Worm (Caenorhabditis elegans) whole organism, early embryonic: Measurements from ENCODE around the gene dmd-9.

Experiments
- aly-1 ChIP-seq: sonication (generic microtip); optimal IDR thresholded peaks from 2 replicates; lab custom pipeline; 2016; ENCODE audit warnings: missing genetic modification characterization, missing compliant biosample characterization
- ama-1 ChIP-seq: fragments of 150-350 bp; optimal IDR thresholded peaks from 2 replicates; lab custom pipeline; 2014
- ets-7 ChIP-seq: sonication (generic microtip); optimal IDR thresholded peaks from 2 replicates; lab custom pipeline; 2016; ENCODE audit warnings: missing genotype, missing genetic modification characterization, missing compliant biosample characterization
- scrt-1 ChIP-seq: fragments of 200-800 bp; sonication (Bioruptor generic); IDR thresholded peaks from 2 replicates; pipeline ENCODE4 v1.3.6; 2022; ENCODE audit warnings: missing genetic modification characterization, missing compliant biosample characterization
- sea-1 ChIP-seq: fragments of 200-800 bp; sonication (Bioruptor generic); conservative IDR thresholded peaks from 2 replicates; pipeline ENCODE4 v1.3.6; 2022; ENCODE audit warnings: missing genetic modification characterization, missing compliant biosample characterization

DNA sequence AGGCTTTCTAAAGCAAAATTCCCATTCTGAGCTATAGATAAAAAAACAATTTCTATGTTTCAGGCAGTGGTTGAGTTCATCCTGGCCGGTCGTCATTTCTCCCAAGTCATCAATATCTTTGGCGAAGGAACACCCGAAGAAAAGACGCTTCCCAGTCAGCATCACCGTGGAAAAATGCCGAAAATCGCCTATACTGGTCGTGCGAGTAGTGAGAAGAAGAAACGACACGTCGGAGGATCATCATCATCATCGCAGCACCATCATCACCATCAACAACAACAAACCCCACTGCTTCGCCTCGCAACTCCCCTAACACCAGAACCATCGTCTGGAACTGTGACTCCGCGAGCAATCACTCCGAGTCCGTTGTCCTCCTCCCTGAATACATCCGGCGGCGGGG is 2.8 kb downstream of the dmd-9 start:
- TF ChIP-seq ets-7 (tag; lab: Kevin White, UChicago) = no peak
- TF ChIP-seq ama-1 (lab: Kevin White, UChicago) = no peak
- no peak for TF ChIP-seq aly-1 (tag; lab: Kevin White, UChicago)
- no peak for TF ChIP-seq sea-1
- TF ChIP-seq scrt-1 (GFP tag; lab: Robert Waterston, UW) = no peak
